Fruit fly (Drosophila melanogaster) whole organism: Measurements from ENCODE around the gene TwdlO.

Source experiments
- CG8478 ChIP-seq: fragments of >200 bp; optimal IDR thresholded peaks from 2 replicates; lab custom pipeline; 2018; ENCODE audit warnings: inconsistent platforms
- Dll ChIP-seq: fragments of >200 bp; optimal IDR thresholded peaks from 2 replicates; lab custom pipeline; 2017
- EcR ChIP-seq, 2 experiments: fragments of >200 bp; optimal IDR thresholded peaks; 2 replicates each; lab custom pipeline; 2017; ENCODE audit warnings: missing biosample characterization in 2 of 2, missing genetic modification characterization in 2 of 2, missing genetic modification reagents in 2 of 2
- pan ChIP-seq: fragments of >200 bp; optimal IDR thresholded peaks from 2 replicates; lab custom pipeline; 2017
- usp ChIP-seq: fragments of >200 bp; optimal IDR thresholded peaks from 2 replicates; lab custom pipeline; 2017; ENCODE audit warnings: missing biosample characterization, missing genetic modification characterization, mixed read lengths

DNA sequence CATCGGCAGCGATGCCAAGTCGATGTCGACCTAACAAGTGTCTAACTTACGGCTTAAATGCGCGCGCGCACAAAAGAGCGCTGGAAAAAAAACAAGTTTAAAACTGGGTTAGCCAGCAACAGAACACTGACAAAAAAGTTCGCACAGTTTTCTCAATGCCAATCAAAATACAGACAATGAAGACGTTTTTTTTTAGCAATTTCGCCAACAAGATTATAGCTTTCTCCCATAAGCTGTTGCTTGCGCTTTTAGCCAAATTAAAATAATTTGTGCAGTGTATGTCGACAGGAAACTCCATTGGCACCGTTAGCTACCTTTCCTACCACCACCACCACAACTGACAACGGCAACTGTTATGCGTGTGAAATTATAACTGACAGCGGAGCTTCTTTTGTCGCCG lies 28.1 kb upstream of the TwdlO start:
- TF ChIP-seq EcR (GFP tag; optimal IDR thresholded peaks at IDR 0.05; lab: Kevin White, UChicago) (no peak), CG8478 (lab: Kevin White, UChicago) (no peak), usp (no peak), pan (lab: Kevin White, UChicago) (no peak), Dll (lab: Kevin White, UChicago) (no peak)
